Fruit fly (Drosophila melanogaster) whole organism, prepupa: ENCODE data around the gene CG9676.
A peak's percentile ranks its signal among the peaks of the same experiment; 100 is the strongest.

Source experiments
- CG10631 ChIP-seq: fragments of 200-800 bp; sonication (Bioruptor generic); optimal IDR thresholded peaks from 2 replicates; lab custom pipeline; 2016; ENCODE audit warnings: missing biosample characterization, missing genetic modification characterization
- CG16779 ChIP-seq: fragments of 200-800 bp; sonication (Bioruptor generic); optimal IDR thresholded peaks from 3 replicates; lab custom pipeline; 2017; ENCODE audit warnings: missing biosample characterization, mild to moderate bottlenecking, missing genetic modification characterization
- CG6276 ChIP-seq: fragments of 200-800 bp; sonication (Bioruptor generic); optimal IDR thresholded peaks from 2 replicates; lab custom pipeline; 2017; ENCODE audit warnings: missing biosample characterization, mild to moderate bottlenecking, missing genetic modification characterization
- CG6854 ChIP-seq: fragments of 200-800 bp; sonication (Bioruptor generic); optimal IDR thresholded peaks from 2 replicates; lab custom pipeline; 2017; ENCODE audit warnings: missing biosample characterization, mild to moderate bottlenecking, missing genetic modification characterization
- CG7368 ChIP-seq: fragments of 200-800 bp; sonication (Bioruptor generic); optimal IDR thresholded peaks from 3 replicates; lab custom pipeline; 2016; ENCODE audit warnings: missing biosample characterization, missing genetic modification characterization
- Gug ChIP-seq: fragments of 200-800 bp; sonication (Bioruptor generic); IDR thresholded peaks from 2 replicates; pipeline ENCODE4 v1.3.6; 2022; ENCODE audit warnings: missing biosample characterization, missing genetic modification characterization
- salr ChIP-seq, 2 experiments: fragments of 200-800 bp; sonication (Bioruptor generic); optimal IDR thresholded peaks; 3 replicates each; lab custom pipeline; 2016 to 2018; ENCODE audit warnings: missing biosample characterization in 2 of 2, missing genetic modification characterization in 2 of 2, mild to moderate bottlenecking in 1 of 2

dm6 chrX:16723203-16724173 lies 23.5 kb upstream of the CG9676 start:
- no peak for TF ChIP-seq CG16779 (tag; lab: Kevin White, UChicago)
- peak; percentile 42 for TF ChIP-seq Gug
- TF ChIP-seq salr (GFP tag; optimal IDR thresholded peaks at IDR 0.05; lab: Kevin White, UChicago), result peak; percentile 36 to 56
- peak; percentile 56 for TF ChIP-seq CG10631
- peak; percentile 66 for TF ChIP-seq CG6276 (GFP tag; lab: Kevin White, UChicago)
- TF ChIP-seq CG7368 (GFP tag; lab: Kevin White, UChicago), result no peak
- TF ChIP-seq CG6854 (GFP tag; lab: Kevin White, UChicago), result peak; percentile 4
